Worm (Caenorhabditis elegans) whole organism, young adult: ENCODE measurements around the gene K09C6.8.

Experiments
- B0261.1 ChIP-seq: sonication (generic microtip); optimal IDR thresholded peaks from 2 replicates; lab custom pipeline; 2016; ENCODE audit warnings: mild to moderate bottlenecking, missing genetic modification characterization, moderate library complexity, missing compliant biosample characterization
- C06A6.2 ChIP-seq: fragments of 200-800 bp; sonication (Bioruptor generic); conservative IDR thresholded peaks from 2 replicates; pipeline ENCODE4 v1.3.6; 2022; ENCODE audit warnings: missing genetic modification characterization, missing compliant biosample characterization
- D2030.7 ChIP-seq: fragments of 200-800 bp; sonication (Bioruptor generic); IDR thresholded peaks from 2 replicates; pipeline ENCODE4 v1.3.6; 2022; ENCODE audit warnings: missing genetic modification reagents, missing genetic modification characterization, missing compliant biosample characterization
- F22D6.2 ChIP-seq: sonication (generic microtip); optimal IDR thresholded peaks from 2 replicates; lab custom pipeline; 2016; ENCODE audit warnings: mild to moderate bottlenecking, missing genetic modification characterization, missing compliant biosample characterization
- F33H1.4 ChIP-seq: fragments of 200-800 bp; sonication (Bioruptor generic); IDR thresholded peaks from 2 replicates; pipeline ENCODE4 v1.3.6; 2022; ENCODE audit warnings: missing genetic modification reagents, missing genetic modification characterization, missing compliant biosample characterization
- F37B4.10 ChIP-seq: fragments of 200-800 bp; sonication (Bioruptor generic); IDR thresholded peaks from 2 replicates; pipeline ENCODE4 v1.3.6; 2022; ENCODE audit warnings: missing genetic modification characterization, missing compliant biosample characterization
- F52B5.7 ChIP-seq: sonication (generic microtip); optimal IDR thresholded peaks from 2 replicates; lab custom pipeline; 2016; ENCODE audit warnings: mild to moderate bottlenecking, missing genetic modification characterization, missing compliant biosample characterization
- T07F8.4 ChIP-seq: sonication (generic microtip); optimal IDR thresholded peaks from 2 replicates; lab custom pipeline; 2016; ENCODE audit warnings: mild to moderate bottlenecking, missing genetic modification characterization, moderate library complexity, missing compliant biosample characterization
- Y53F4B.3 ChIP-seq: fragments of 200-800 bp; sonication (Bioruptor generic); IDR thresholded peaks from 2 replicates; pipeline ENCODE4 v1.3.6; 2022; ENCODE audit warnings: missing genetic modification reagents, missing genetic modification characterization, missing compliant biosample characterization
- Y79H2A.3 ChIP-seq: fragments of 200-800 bp; sonication (Bioruptor generic); conservative IDR thresholded peaks from 2 replicates; pipeline ENCODE4 v1.3.6; 2022; ENCODE audit warnings: missing genetic modification reagents, missing genetic modification characterization, missing compliant biosample characterization
- ZK185.1 ChIP-seq: sonication (generic microtip); optimal IDR thresholded peaks from 2 replicates; lab custom pipeline; 2016; ENCODE audit warnings: mild to moderate bottlenecking, missing genetic modification characterization, missing compliant biosample characterization; ENCODE audit not compliant: poor library complexity, severe bottlenecking
- athp-1 ChIP-seq: sonication (generic microtip); optimal IDR thresholded peaks from 2 replicates; lab custom pipeline; 2017; ENCODE audit warnings: mild to moderate bottlenecking, missing genetic modification characterization, missing compliant biosample characterization
- attf-5 ChIP-seq: fragments of 200-800 bp; sonication (Bioruptor generic); optimal IDR thresholded peaks from 2 replicates; lab custom pipeline; 2018; ENCODE audit warnings: mild to moderate bottlenecking, missing genetic modification characterization, missing compliant biosample characterization
- ccch-3 ChIP-seq: fragments of 200-800 bp; sonication (Bioruptor generic); optimal IDR thresholded peaks from 2 replicates; lab custom pipeline; 2018; ENCODE audit warnings: mild to moderate bottlenecking, missing genetic modification characterization, missing compliant biosample characterization
- cebp-1 ChIP-seq, 2 experiments: fragments of 200-800 bp in 1 of 2; sonication (Bioruptor generic) in 1 of 2; sonication (generic microtip) in 1 of 2; IDR thresholded peaks in 1 of 2; optimal IDR thresholded peaks in 1 of 2; 2 replicates each; pipeline versions ENCODE4 v1.3.6 to Lab custom; 2017 to 2022; ENCODE audit warnings: missing compliant biosample characterization in 2 of 2, missing genetic modification characterization in 2 of 2, mild to moderate bottlenecking in 1 of 2, missing genetic modification reagents in 1 of 2, moderate library complexity in 1 of 2
- cebp-2 ChIP-seq: fragments of 200-800 bp; sonication (Bioruptor generic); IDR thresholded peaks from 2 replicates; pipeline ENCODE4 v1.3.6; 2022; ENCODE audit warnings: missing genetic modification characterization, missing compliant biosample characterization
- ceh-58 ChIP-seq: fragments of 200-800 bp; sonication (Bioruptor generic); IDR thresholded peaks from 2 replicates; pipeline ENCODE4 v1.3.6; 2022; ENCODE audit warnings: missing genetic modification characterization, missing compliant biosample characterization
- dox-1 ChIP-seq: fragments of 200-800 bp; sonication (Bioruptor generic); IDR thresholded peaks from 2 replicates; pipeline ENCODE4 v1.3.6; 2022; ENCODE audit warnings: missing genetic modification reagents, missing genetic modification characterization, missing compliant biosample characterization
- efl-1 ChIP-seq: fragments of 150-350 bp; optimal IDR thresholded peaks from 2 replicates; lab custom pipeline; 2014; ENCODE audit warnings: missing biosample characterization, missing genetic modification reagents, missing genetic modification characterization
- egl-18 ChIP-seq: fragments of 200-800 bp; sonication (Bioruptor generic); IDR thresholded peaks from 2 replicates; pipeline ENCODE4 v1.3.6; 2022; ENCODE audit warnings: missing genetic modification reagents, missing genetic modification characterization, missing compliant biosample characterization
- egrh-3 ChIP-seq: fragments of 200-800 bp; sonication (Bioruptor generic); IDR thresholded peaks from 2 replicates; pipeline ENCODE4 v1.3.6; 2022; ENCODE audit warnings: missing genetic modification reagents, missing genetic modification characterization, missing compliant biosample characterization
- ets-4 ChIP-seq: fragments of 200-800 bp; sonication (Bioruptor generic); optimal IDR thresholded peaks from 2 replicates; lab custom pipeline; 2018; ENCODE audit warnings: mild to moderate bottlenecking, missing genetic modification characterization, missing compliant biosample characterization
- fkh-3 ChIP-seq: sonication (generic microtip); optimal IDR thresholded peaks from 2 replicates; lab custom pipeline; 2016; ENCODE audit warnings: mild to moderate bottlenecking, missing genetic modification characterization, missing compliant biosample characterization
- hrde-1 ChIP-seq: sonication (generic microtip); optimal IDR thresholded peaks from 2 replicates; lab custom pipeline; 2016; ENCODE audit warnings: missing genetic modification characterization, mild to moderate bottlenecking, missing compliant biosample characterization, moderate library complexity, missing genotype, missing genetic modification reagents, borderline replicate concordance
- lin-35 ChIP-seq, 3 experiments: fragments of 150-350 bp in 2 of 3; sonication (generic microtip) in 1 of 3; optimal IDR thresholded peaks; 2 replicates each; lab custom pipeline; 2014 to 2018; ENCODE audit warnings: missing biosample characterization in 3 of 3, missing genetic modification characterization in 3 of 3, missing genetic modification reagents in 3 of 3
- madf-10 ChIP-seq: sonication (generic microtip); optimal IDR thresholded peaks from 2 replicates; lab custom pipeline; 2016; ENCODE audit warnings: mild to moderate bottlenecking, missing genetic modification characterization, missing compliant biosample characterization
- mcd-1 ChIP-seq: fragments of 200-800 bp; sonication (Bioruptor generic); IDR thresholded peaks from 2 replicates; pipeline ENCODE4 v1.3.6; 2022; ENCODE audit warnings: missing genetic modification reagents, missing genetic modification characterization, missing compliant biosample characterization
- mel-28 ChIP-seq: sonication (generic microtip); optimal IDR thresholded peaks from 2 replicates; lab custom pipeline; 2016; ENCODE audit warnings: borderline replicate concordance, mild to moderate bottlenecking, missing genetic modification characterization, missing compliant biosample characterization
- nhr-179 ChIP-seq: sonication (generic microtip); optimal IDR thresholded peaks from 2 replicates; lab custom pipeline; 2016; ENCODE audit warnings: mild to moderate bottlenecking, missing genetic modification characterization, missing compliant biosample characterization
- pha-4 ChIP-seq: fragments of 150-350 bp; sonication (generic microtip); optimal IDR thresholded peaks from 2 replicates; lab custom pipeline; 2014; ENCODE audit warnings: missing biosample characterization, missing genetic modification reagents, missing genetic modification characterization
- rcor-1 ChIP-seq: fragments of 200-800 bp; sonication (Bioruptor generic); IDR thresholded peaks from 2 replicates; pipeline ENCODE4 v1.3.6; 2022; ENCODE audit warnings: missing genetic modification reagents, missing genetic modification characterization, missing compliant biosample characterization
- snpc-1.3 ChIP-seq: sonication (generic microtip); optimal IDR thresholded peaks from 2 replicates; lab custom pipeline; 2017; ENCODE audit warnings: missing genetic modification characterization, mild to moderate bottlenecking, missing compliant biosample characterization, antibody characterized with exemption, moderate library complexity, missing genotype, missing genetic modification reagents; ENCODE audit not compliant: insufficient read depth
- snpc-4 ChIP-seq, 5 experiments: fragments of 150-350 bp in 1 of 5; sonication (generic microtip) in 4 of 5; optimal IDR thresholded peaks; 2 replicates each; lab custom pipeline; 2014 to 2018; ENCODE audit warnings: missing genetic modification characterization in 5 of 5, missing biosample characterization in 3 of 5, antibody characterized with exemption in 2 of 5, mild to moderate bottlenecking in 2 of 5, missing compliant biosample characterization in 2 of 5, missing genotype in 2 of 5, moderate library complexity in 2 of 5, missing genetic modification reagents in 1 of 5
- sptf-2 ChIP-seq: fragments of 200-800 bp; sonication (Bioruptor generic); optimal IDR thresholded peaks from 2 replicates; lab custom pipeline; 2018; ENCODE audit warnings: mild to moderate bottlenecking, missing genetic modification characterization, missing compliant biosample characterization
- tbx-9 ChIP-seq: sonication (generic microtip); optimal IDR thresholded peaks from 2 replicates; lab custom pipeline; 2016; ENCODE audit warnings: borderline replicate concordance, missing genetic modification characterization, inconsistent platforms, missing compliant biosample characterization
- tlf-1 ChIP-seq: fragments of 200-800 bp; sonication (Bioruptor generic); optimal IDR thresholded peaks from 2 replicates; lab custom pipeline; 2018; ENCODE audit warnings: mild to moderate bottlenecking, missing genetic modification characterization, missing compliant biosample characterization
- unc-130 ChIP-seq: sonication (generic microtip); optimal IDR thresholded peaks from 2 replicates; lab custom pipeline; 2016; ENCODE audit warnings: missing genetic modification reagents, missing genetic modification characterization, missing compliant biosample characterization
- zfh-2 ChIP-seq: fragments of 200-800 bp; sonication (Bioruptor generic); conservative IDR thresholded peaks from 2 replicates; pipeline ENCODE4 v1.3.6; 2022; ENCODE audit warnings: missing genetic modification reagents, missing genetic modification characterization, missing compliant biosample characterization
- ztf-22 ChIP-seq: fragments of 200-800 bp; sonication (Bioruptor generic); optimal IDR thresholded peaks from 2 replicates; lab custom pipeline; 2018; ENCODE audit warnings: mild to moderate bottlenecking, missing genetic modification characterization, moderate library complexity, missing compliant biosample characterization
- ztf-26 ChIP-seq: sonication (generic microtip); optimal IDR thresholded peaks from 2 replicates; lab custom pipeline; 2017; ENCODE audit warnings: missing genetic modification characterization, missing compliant biosample characterization

K09C6.8 gene

DNA sequence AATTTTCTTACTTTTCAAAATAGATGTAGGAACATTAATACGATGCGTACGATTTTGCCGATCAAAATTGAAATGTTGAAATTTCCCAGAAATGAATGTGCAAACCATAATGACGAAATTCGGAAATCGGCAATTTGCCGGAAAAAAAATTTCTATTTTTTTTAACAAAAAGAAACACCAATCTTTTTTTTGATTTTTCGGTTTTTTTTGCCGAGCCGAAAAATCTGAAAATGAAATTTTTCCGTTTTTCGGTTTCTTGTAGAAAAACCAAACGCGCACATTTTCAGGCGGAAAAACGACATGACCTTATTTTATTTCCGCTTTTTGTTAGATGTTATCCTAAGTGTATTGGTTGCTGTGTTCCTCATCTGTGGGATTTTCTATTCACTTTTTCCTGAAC, 4.5 kb upstream of the K09C6.8 start, which contains the start of gene srbc-13:
srbc-13 (plus strand) TSS at position 301 of the 400 bp plus-strand sequence.
- TF ChIP-seq pha-4 (tag; lab: Kevin White, UChicago) (no peak), zfh-2 (GFP tag; lab: Robert Waterston, UW) (no peak), unc-130 (GFP tag; lab: Kevin White, UChicago) (no peak), F37B4.10 (GFP tag; lab: Robert Waterston, UW) (no peak), ztf-22 (GFP tag; lab: Kevin White, UChicago) (no peak), F33H1.4 (no peak), snpc-1.3 (tag; lab: Kevin White, UChicago) (no peak), ceh-58 (no peak), ztf-26 (tag; lab: Kevin White, UChicago) (no peak), lin-35 (GFP tag; optimal IDR thresholded peaks at IDR 0.05; lab: Kevin White, UChicago) (no peak), F52B5.7 (tag; lab: Kevin White, UChicago) (no peak), ZK185.1 (tag; lab: Kevin White, UChicago) (no peak), F22D6.2 (tag; lab: Kevin White, UChicago) (no peak), cebp-1 (GFP tag; IDR thresholded peaks at IDR 0.05; lab: Robert Waterston, UW) (no peak), cebp-1 (tag; optimal IDR thresholded peaks at IDR 0.05; lab: Kevin White, UChicago) (no peak), egl-18 (GFP tag; lab: Robert Waterston, UW) (no peak), madf-10 (no peak), hrde-1 (tag; lab: Kevin White, UChicago) (no peak)

DNA sequence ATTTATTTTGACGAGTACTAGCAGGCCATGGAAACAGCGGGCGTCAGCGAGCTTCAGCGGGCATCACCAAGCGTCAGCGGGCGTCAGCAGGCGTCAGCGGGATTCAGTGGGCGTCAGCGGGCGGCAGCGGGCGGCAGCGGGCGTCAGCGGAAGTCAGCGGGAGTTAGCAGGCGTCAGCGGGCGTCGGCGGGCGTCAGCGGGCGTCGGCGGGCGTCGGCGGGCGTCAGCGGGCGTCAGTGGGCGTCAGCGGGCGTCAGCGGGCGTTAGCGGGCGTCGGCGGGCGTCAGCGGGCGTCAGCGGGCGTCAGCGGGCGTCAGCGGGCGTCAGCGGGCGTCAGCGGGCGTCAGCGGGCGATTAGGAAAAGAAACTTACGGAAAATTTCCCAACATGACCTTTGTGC, 407 bp downstream of the K09C6.8 start:
- TF ChIP-seq attf-5 (GFP tag; lab: Kevin White, UChicago) = no peak
- TF ChIP-seq zfh-2 (GFP tag; lab: Robert Waterston, UW) = peak; percentile 89
- TF ChIP-seq mel-28 (tag; lab: Kevin White, UChicago) = no peak
- no peak for TF ChIP-seq dox-1 (GFP tag; lab: Robert Waterston, UW)
- TF ChIP-seq D2030.7 (GFP tag; lab: Robert Waterston, UW) = 0 out of 2 replicates have a peak, but pooled peaks have one; percentile 14
- no peak for TF ChIP-seq nhr-179 (tag; lab: Kevin White, UChicago)
- TF ChIP-seq mcd-1 (GFP tag; lab: Robert Waterston, UW) = peak; percentile 59; the same call in 1 of the 2 replicates
- no peak for TF ChIP-seq cebp-2 (GFP tag; lab: Robert Waterston, UW)
- no peak for TF ChIP-seq snpc-4 (GFP tag; optimal IDR thresholded peaks at IDR 0.05; lab: Kevin White, UChicago)
- no peak for TF ChIP-seq snpc-4 (tag; optimal IDR thresholded peaks at IDR 0.05; lab: Kevin White, UChicago)
- no peak for TF ChIP-seq tlf-1 (GFP tag; lab: Kevin White, UChicago)
- no peak for TF ChIP-seq F37B4.10 (GFP tag; lab: Robert Waterston, UW)
- no peak for TF ChIP-seq madf-10
- no peak for TF ChIP-seq F33H1.4
- no peak for TF ChIP-seq athp-1 (tag; lab: Kevin White, UChicago)
- TF ChIP-seq sptf-2 (GFP tag; lab: Kevin White, UChicago) = no peak
- no peak for TF ChIP-seq C06A6.2 (GFP tag; lab: Robert Waterston, UW)
- no peak for TF ChIP-seq fkh-3 (tag; lab: Kevin White, UChicago)
- no peak for TF ChIP-seq F52B5.7 (tag; lab: Kevin White, UChicago)
- TF ChIP-seq hrde-1 (tag; lab: Kevin White, UChicago) = no peak
- TF ChIP-seq efl-1 (GFP tag; lab: Kevin White, UChicago) = no peak
- TF ChIP-seq ccch-3 (GFP tag; lab: Kevin White, UChicago) = no peak
- no peak for TF ChIP-seq tbx-9 (tag; lab: Kevin White, UChicago)
- no peak for TF ChIP-seq T07F8.4 (tag; lab: Kevin White, UChicago)
- TF ChIP-seq ets-4 = no peak
- no peak for TF ChIP-seq rcor-1 (GFP tag; lab: Robert Waterston, UW)
- TF ChIP-seq Y53F4B.3 (GFP tag; lab: Robert Waterston, UW) = no peak
- no peak for TF ChIP-seq B0261.1 (tag; lab: Kevin White, UChicago)
- peak; percentile 100 for TF ChIP-seq egrh-3 (GFP tag; lab: Robert Waterston, UW)
- no peak for TF ChIP-seq Y79H2A.3 (GFP tag; lab: Robert Waterston, UW)
